Fruit fly (Drosophila melanogaster) whole organism, adult: ENCODE results near the gene CG14223.

Source experiments
- CG11617 ChIP-seq: fragments of 200-800 bp; sonication (Bioruptor generic); optimal IDR thresholded peaks from 2 replicates; lab custom pipeline; 2017; ENCODE audit warnings: mild to moderate bottlenecking, missing biosample characterization, missing genetic modification reagents, missing genetic modification characterization
- CG14711 ChIP-seq: fragments of 200-800 bp; sonication (Bioruptor generic); optimal IDR thresholded peaks from 2 replicates; lab custom pipeline; 2018; ENCODE audit warnings: missing biosample characterization, mild to moderate bottlenecking, missing genetic modification characterization, moderate library complexity
- CG1620 ChIP-seq: fragments of 200-800 bp; sonication (Bioruptor generic); optimal IDR thresholded peaks from 2 replicates; lab custom pipeline; 2016; ENCODE audit warnings: missing biosample characterization, missing genetic modification characterization
- CG33017 ChIP-seq: fragments of 200-800 bp; sonication (Bioruptor generic); optimal IDR thresholded peaks from 2 replicates; lab custom pipeline; 2018; ENCODE audit warnings: missing biosample characterization, mild to moderate bottlenecking, missing genetic modification characterization, moderate library complexity
- CG5204 ChIP-seq: fragments of 200-800 bp; sonication (Bioruptor generic); optimal IDR thresholded peaks from 2 replicates; lab custom pipeline; 2016; ENCODE audit warnings: missing biosample characterization, missing genetic modification characterization
- CG7101 ChIP-seq: fragments of 200-800 bp; sonication (Bioruptor generic); optimal IDR thresholded peaks from 2 replicates; lab custom pipeline; 2018; ENCODE audit warnings: missing biosample characterization, mild to moderate bottlenecking, missing genetic modification characterization, moderate library complexity
- Hr96 ChIP-seq: fragments of 200-800 bp; sonication (Bioruptor generic); optimal IDR thresholded peaks from 2 replicates; lab custom pipeline; 2016; ENCODE audit warnings: missing biosample characterization, missing genetic modification characterization
- Mnt ChIP-seq: fragments of 200-800 bp; sonication (Bioruptor generic); optimal IDR thresholded peaks from 2 replicates; lab custom pipeline; 2016; ENCODE audit warnings: missing biosample characterization, mild to moderate bottlenecking, missing genetic modification characterization
- cic ChIP-seq: fragments of 200-800 bp; sonication (Bioruptor generic); optimal IDR thresholded peaks from 2 replicates; lab custom pipeline; 2017; ENCODE audit warnings: missing biosample characterization, mild to moderate bottlenecking, missing genetic modification characterization, moderate library complexity
- cnc ChIP-seq, 2 experiments: fragments of >200 bp; optimal IDR thresholded peaks; 2 replicates each; lab custom pipeline; 2017
- kay ChIP-seq: fragments of 200-800 bp; sonication (Bioruptor generic); peaks from one replicate; lab custom pipeline; 2016; ENCODE audit warnings: missing biosample characterization, missing genetic modification characterization, borderline replicate concordance
- pad ChIP-seq: fragments of 200-800 bp; sonication (Bioruptor generic); optimal IDR thresholded peaks from 3 replicates; lab custom pipeline; 2017; ENCODE audit warnings: missing biosample characterization, missing genetic modification characterization, mild to moderate bottlenecking, moderate library complexity, missing genetic modification reagents
- toe ChIP-seq: fragments of 200-800 bp; sonication (Bioruptor generic); optimal IDR thresholded peaks from 2 replicates; lab custom pipeline; 2016; ENCODE audit warnings: missing biosample characterization, missing genetic modification characterization

DNA sequence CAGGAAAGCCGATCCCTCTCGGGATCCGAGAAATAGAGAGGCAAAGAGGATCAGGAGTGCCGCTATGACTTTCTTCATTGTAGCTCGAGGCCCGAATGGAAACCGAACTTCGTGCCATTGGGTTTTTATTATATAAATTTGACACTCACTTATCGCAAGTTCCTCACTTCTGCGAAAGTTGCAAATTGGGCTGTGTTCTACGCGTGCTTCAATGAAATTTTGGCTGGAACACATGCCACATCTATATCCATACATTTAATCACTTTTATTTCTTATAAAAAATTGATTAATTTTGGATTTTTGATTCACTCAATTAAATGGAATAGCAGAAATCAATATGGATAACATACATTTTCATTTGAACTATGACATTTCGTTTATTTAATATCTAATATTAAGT, 25.1 kb upstream of the CG14223 start, which contains the start of gene CG14227:
- no peak for TF ChIP-seq CG5204 (GFP tag; lab: Kevin White, UChicago)
- TF ChIP-seq CG11617 (GFP tag; lab: Kevin White, UChicago), result no peak
- no peak for TF ChIP-seq Hr96 (GFP tag; lab: Kevin White, UChicago)
- no peak for TF ChIP-seq toe (GFP tag; lab: Kevin White, UChicago)
- TF ChIP-seq cnc (optimal IDR thresholded peaks at IDR 0.05; lab: Kevin White, UChicago), result no peak
- no peak for TF ChIP-seq CG7101 (tag; lab: Kevin White, UChicago)
- TF ChIP-seq Mnt (GFP tag; lab: Kevin White, UChicago), result no peak
- no peak for TF ChIP-seq CG1620 (GFP tag; lab: Kevin White, UChicago)
- no peak for TF ChIP-seq CG14711 (tag; lab: Kevin White, UChicago)
- TF ChIP-seq kay (GFP tag; lab: Kevin White, UChicago), result no peak
- TF ChIP-seq cic, result no peak
- TF ChIP-seq CG33017 (tag; lab: Kevin White, UChicago), result no peak
- no peak for TF ChIP-seq pad (GFP tag; lab: Kevin White, UChicago)
